Fruit fly (Drosophila melanogaster) whole organism, embryonic: ENCODE data around the gene Shaw.

Source experiments
- Asciz ChIP-seq: fragments of 200-800 bp; sonication (Bioruptor generic); optimal IDR thresholded peaks from 2 replicates; lab custom pipeline; 2017; ENCODE audit warnings: missing biosample characterization, mild to moderate bottlenecking, missing genetic modification characterization, missing genetic modification reagents
- Atf3 ChIP-seq: fragments of 200-800 bp; sonication (Bioruptor generic); optimal IDR thresholded peaks from 3 replicates; lab custom pipeline; 2016; ENCODE audit warnings: missing biosample characterization, missing genetic modification characterization
- CG11560 ChIP-seq: fragments of 200-800 bp; sonication (Bioruptor generic); IDR thresholded peaks from 3 replicates; pipeline ENCODE4 v1.3.6; 2022; ENCODE audit warnings: missing biosample characterization, missing genetic modification characterization
- CG12391 ChIP-seq: fragments of 200-800 bp; sonication (Bioruptor generic); optimal IDR thresholded peaks from 3 replicates; lab custom pipeline; 2018; ENCODE audit warnings: missing biosample characterization, mild to moderate bottlenecking, missing genetic modification characterization, moderate library complexity
- CG13123 ChIP-seq: fragments of 200-800 bp; sonication (Bioruptor generic); optimal IDR thresholded peaks from 2 replicates; lab custom pipeline; 2016; ENCODE audit warnings: missing biosample characterization, missing genetic modification characterization
- CG13775 ChIP-seq: fragments of 200-800 bp; sonication (Bioruptor generic); optimal IDR thresholded peaks from 3 replicates; lab custom pipeline; 2017; ENCODE audit warnings: missing biosample characterization, mild to moderate bottlenecking, missing genetic modification characterization
- CG16815 ChIP-seq: fragments of 200-800 bp; sonication (Bioruptor generic); optimal IDR thresholded peaks from 3 replicates; lab custom pipeline; 2017; ENCODE audit warnings: missing biosample characterization, mild to moderate bottlenecking, missing genetic modification characterization
- CG17328 ChIP-seq: fragments of 200-800 bp; sonication (Bioruptor generic); IDR thresholded peaks from 2 replicates; pipeline ENCODE4 v1.3.6; 2022; ENCODE audit warnings: missing biosample characterization, missing genetic modification characterization
- CG18599 ChIP-seq: fragments of 200-800 bp; sonication (Bioruptor generic); optimal IDR thresholded peaks from 3 replicates; lab custom pipeline; 2017; ENCODE audit warnings: missing biosample characterization, missing genetic modification characterization, mild to moderate bottlenecking, moderate library complexity, missing genetic modification reagents
- CG30403 ChIP-seq: fragments of 200-800 bp; sonication (Bioruptor generic); optimal IDR thresholded peaks from 3 replicates; lab custom pipeline; 2016; ENCODE audit warnings: missing biosample characterization, missing genetic modification characterization
- CG31224 ChIP-seq: fragments of 200-800 bp; sonication (Bioruptor generic); IDR thresholded peaks from 2 replicates; pipeline ENCODE4 v1.3.6; 2022; ENCODE audit warnings: missing biosample characterization, missing genetic modification characterization
- CG3407 ChIP-seq: fragments of 200-800 bp; sonication (Bioruptor generic); optimal IDR thresholded peaks from 2 replicates; lab custom pipeline; 2018; ENCODE audit warnings: missing biosample characterization, mild to moderate bottlenecking, missing genetic modification characterization
- CG5245 ChIP-seq: fragments of 200-800 bp; sonication (Bioruptor generic); optimal IDR thresholded peaks from 3 replicates; lab custom pipeline; 2016; ENCODE audit warnings: missing biosample characterization, missing genetic modification characterization
- CG6254 ChIP-seq: fragments of 200-800 bp; sonication (Bioruptor generic); optimal IDR thresholded peaks from 3 replicates; lab custom pipeline; 2017; ENCODE audit warnings: mild to moderate bottlenecking, missing biosample characterization, missing genetic modification reagents, missing genetic modification characterization
- CG8089 ChIP-seq: fragments of 200-800 bp; sonication (Bioruptor generic); optimal IDR thresholded peaks from 3 replicates; lab custom pipeline; 2016; ENCODE audit warnings: missing biosample characterization, missing genetic modification characterization
- CG8924 ChIP-seq: fragments of 200-800 bp; optimal IDR thresholded peaks from 3 replicates; lab custom pipeline; 2019; ENCODE audit warnings: missing biosample characterization, mild to moderate bottlenecking, missing genetic modification characterization, moderate library complexity
- Camta ChIP-seq: fragments of 200-800 bp; sonication (Bioruptor generic); optimal IDR thresholded peaks from 2 replicates; lab custom pipeline; 2016; ENCODE audit warnings: missing biosample characterization, missing genetic modification characterization
- Chrac-16 ChIP-seq: fragments of 200-800 bp; sonication (Bioruptor generic); optimal IDR thresholded peaks from 3 replicates; lab custom pipeline; 2016; ENCODE audit warnings: missing biosample characterization, missing genetic modification characterization
- D ChIP-seq, 2 experiments: fragments of 200-800 bp in 1 of 2; fragments of >200 bp in 1 of 2; sonication (Bioruptor generic) in 1 of 2; optimal IDR thresholded peaks; 2 replicates in 1 of 2; 3 replicates in 1 of 2; lab custom pipeline; 2017; ENCODE audit warnings: mild to moderate bottlenecking in 1 of 2, missing biosample characterization in 1 of 2, missing genetic modification characterization in 1 of 2, missing genetic modification reagents in 1 of 2
- D19B ChIP-seq: fragments of 200-800 bp; sonication (Bioruptor generic); optimal IDR thresholded peaks from 2 replicates; lab custom pipeline; 2017; ENCODE audit warnings: missing biosample characterization, mild to moderate bottlenecking, missing genetic modification characterization
- Drgx ChIP-seq: fragments of 200-800 bp; sonication (Bioruptor generic); IDR thresholded peaks from 2 replicates; pipeline ENCODE4 v1.3.6; 2022; ENCODE audit warnings: missing biosample characterization, missing genetic modification characterization
- E2f2 ChIP-seq: fragments of 200-800 bp; sonication (Bioruptor generic); IDR thresholded peaks from 2 replicates; pipeline ENCODE4 v1.3.6; 2022; ENCODE audit warnings: missing biosample characterization, missing genetic modification characterization
- Hey ChIP-seq: fragments of 200-800 bp; sonication (Bioruptor generic); optimal IDR thresholded peaks from 3 replicates; lab custom pipeline; 2018; ENCODE audit warnings: missing biosample characterization, mild to moderate bottlenecking, missing genetic modification characterization
- Mes4 ChIP-seq: fragments of 200-800 bp; sonication (Bioruptor generic); optimal IDR thresholded peaks from 2 replicates; lab custom pipeline; 2016; ENCODE audit warnings: missing biosample characterization, missing genetic modification characterization
- NC2β ChIP-seq: fragments of 200-800 bp; sonication (Bioruptor generic); optimal IDR thresholded peaks from 2 replicates; lab custom pipeline; 2016; ENCODE audit warnings: missing biosample characterization, missing genetic modification characterization
- Sox102F ChIP-seq: fragments of 200-800 bp; sonication (Bioruptor generic); optimal IDR thresholded peaks from 2 replicates; lab custom pipeline; 2018; ENCODE audit warnings: missing biosample characterization, mild to moderate bottlenecking, missing genetic modification characterization, moderate library complexity
- ab ChIP-seq: fragments of 200-800 bp; sonication (Bioruptor generic); optimal IDR thresholded peaks from 2 replicates; lab custom pipeline; 2016; ENCODE audit warnings: missing biosample characterization, missing genetic modification characterization
- dpn ChIP-seq, 2 experiments: fragments of 200-800 bp; sonication (Bioruptor generic); optimal IDR thresholded peaks; 3 replicates each; lab custom pipeline; 2016; ENCODE audit warnings: missing biosample characterization in 2 of 2, missing genetic modification characterization in 2 of 2
- dysf ChIP-seq: fragments of 200-800 bp; sonication (Bioruptor generic); IDR thresholded peaks from 3 replicates; pipeline ENCODE4 v1.3.6; 2022; ENCODE audit warnings: missing biosample characterization, missing genetic modification characterization
- emc ChIP-seq: fragments of 200-800 bp; sonication (Bioruptor generic); optimal IDR thresholded peaks from 2 replicates; lab custom pipeline; 2016; ENCODE audit warnings: missing biosample characterization, missing genetic modification characterization
- fd3F ChIP-seq: fragments of 200-800 bp; sonication (Bioruptor generic); optimal IDR thresholded peaks from 2 replicates; lab custom pipeline; 2018; ENCODE audit warnings: missing biosample characterization, mild to moderate bottlenecking, missing genetic modification characterization, moderate library complexity
- gcm2 ChIP-seq: fragments of 200-800 bp; sonication (Bioruptor generic); optimal IDR thresholded peaks from 2 replicates; lab custom pipeline; 2016; ENCODE audit warnings: missing biosample characterization, missing genetic modification characterization
- gem ChIP-seq: fragments of 200-800 bp; sonication (Bioruptor generic); optimal IDR thresholded peaks from 2 replicates; lab custom pipeline; 2019; ENCODE audit warnings: missing biosample characterization, mild to moderate bottlenecking, missing genetic modification characterization, moderate library complexity
- inv ChIP-seq: fragments of 200-800 bp; sonication (Bioruptor generic); IDR thresholded peaks from 2 replicates; pipeline ENCODE4 v1.3.6; 2022; ENCODE audit warnings: missing biosample characterization, missing genetic modification characterization; ENCODE audit not compliant: partially characterized antibody
- lmd ChIP-seq: fragments of 200-800 bp; sonication (Bioruptor generic); IDR thresholded peaks from 2 replicates; pipeline ENCODE4 v1.3.6; 2022; ENCODE audit warnings: missing biosample characterization, missing genetic modification characterization
- nom ChIP-seq: fragments of 200-800 bp; sonication (Bioruptor generic); optimal IDR thresholded peaks from 2 replicates; lab custom pipeline; 2017; ENCODE audit warnings: missing biosample characterization, missing genetic modification characterization, mild to moderate bottlenecking, moderate library complexity, missing genetic modification reagents
- oc ChIP-seq: fragments of 200-800 bp; sonication (Bioruptor generic); optimal IDR thresholded peaks from 2 replicates; lab custom pipeline; 2018; ENCODE audit warnings: missing biosample characterization, mild to moderate bottlenecking, missing genetic modification characterization, moderate library complexity
- pan ChIP-seq, 4 experiments: fragments of >200 bp in 3 of 4; fragments of 200-800 bp in 1 of 4; sonication (Bioruptor generic) in 1 of 4; optimal IDR thresholded peaks in 3 of 4; IDR thresholded peaks in 1 of 4; 2 replicates each; pipeline versions ENCODE4 v1.3.6 to Lab custom; 2017 to 2022; ENCODE audit warnings: missing biosample characterization in 2 of 4, missing genetic modification characterization in 2 of 4, mixed read lengths in 1 of 4
- pzg ChIP-seq: fragments of 200-800 bp; sonication (Bioruptor generic); optimal IDR thresholded peaks from 3 replicates; lab custom pipeline; 2018; ENCODE audit warnings: missing biosample characterization, mild to moderate bottlenecking, missing genetic modification characterization, moderate library complexity
- sd ChIP-seq: fragments of 200-800 bp; sonication (Bioruptor generic); optimal IDR thresholded peaks from 3 replicates; lab custom pipeline; 2018; ENCODE audit warnings: missing biosample characterization, mild to moderate bottlenecking, missing genetic modification characterization, moderate library complexity
- sens ChIP-seq: fragments of 200-800 bp; sonication (Bioruptor generic); peaks from one replicate; lab custom pipeline; 2016; ENCODE audit warnings: missing biosample characterization, missing genetic modification characterization
- sens-2 ChIP-seq: fragments of 200-800 bp; sonication (Bioruptor generic); IDR thresholded peaks from 2 replicates; pipeline ENCODE4 v1.3.6; 2022; ENCODE audit warnings: missing biosample characterization, missing genetic modification characterization
- sisA ChIP-seq: fragments of 200-800 bp; sonication (Bioruptor generic); IDR thresholded peaks from 2 replicates; pipeline ENCODE4 v1.3.6; 2022; ENCODE audit warnings: missing biosample characterization, missing genetic modification characterization
- sug ChIP-seq: fragments of 200-800 bp; optimal IDR thresholded peaks from 2 replicates; lab custom pipeline; 2019; ENCODE audit warnings: missing biosample characterization, mild to moderate bottlenecking, missing genetic modification characterization, moderate library complexity
- tgo ChIP-seq: fragments of 200-800 bp; sonication (Bioruptor generic); IDR thresholded peaks from 3 replicates; pipeline ENCODE4 v1.3.6; 2022; ENCODE audit warnings: missing biosample characterization, missing genetic modification characterization
- trh ChIP-seq: fragments of 200-800 bp; sonication (Bioruptor generic); optimal IDR thresholded peaks from 2 replicates; lab custom pipeline; 2016; ENCODE audit warnings: missing biosample characterization, missing genetic modification characterization
- vfl ChIP-seq: fragments of 200-800 bp; sonication (Bioruptor generic); optimal IDR thresholded peaks from 2 replicates; lab custom pipeline; 2016; ENCODE audit warnings: missing biosample characterization, missing genetic modification characterization
- zen ChIP-seq: fragments of 200-800 bp; sonication (Bioruptor generic); optimal IDR thresholded peaks from 3 replicates; lab custom pipeline; 2018; ENCODE audit warnings: missing biosample characterization, mild to moderate bottlenecking, missing genetic modification characterization, moderate library complexity

Gene Shaw

DNA sequence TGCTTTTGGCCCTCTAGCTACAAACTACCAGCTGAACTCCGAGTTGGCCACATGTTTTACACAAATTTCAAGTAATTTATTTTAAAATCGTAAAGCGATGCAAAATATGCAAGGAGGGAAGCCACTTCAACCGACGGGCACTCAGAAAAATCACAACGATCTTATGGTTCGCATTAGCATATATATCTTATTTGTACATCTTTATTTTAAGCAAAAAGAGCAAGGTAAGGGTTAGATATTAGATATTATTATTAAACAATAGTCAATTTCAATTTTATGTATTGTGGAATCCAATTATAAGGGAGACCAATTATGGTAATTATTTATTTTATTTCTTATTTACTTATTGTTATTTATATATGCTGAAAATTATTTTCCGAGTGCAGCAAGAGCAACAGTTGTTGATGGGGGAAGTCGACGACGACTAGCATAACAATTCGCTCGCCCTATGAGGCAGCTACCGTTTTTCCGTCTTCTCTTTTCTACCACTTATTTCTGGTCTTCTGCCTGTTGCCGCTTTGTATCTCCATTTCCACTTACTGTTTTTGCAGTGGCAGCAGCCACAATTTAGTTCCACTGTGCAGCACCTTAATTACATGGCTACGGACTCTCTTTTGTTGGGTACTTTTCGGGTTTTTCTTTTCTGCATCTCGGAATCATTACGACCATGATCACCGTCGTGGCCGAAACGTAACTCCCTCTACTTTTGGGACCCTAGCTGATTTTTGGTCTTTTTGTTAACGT lies 51.9 kb downstream of the Shaw start (continued):
- TF ChIP-seq E2f2 (GFP tag; lab: Robert Waterston, UW), result peak; percentile 20; the same call in 1 of the 2 replicates
- peak; percentile 79 for TF ChIP-seq Sox102F (GFP tag; lab: Kevin White, UChicago)
- TF ChIP-seq Camta (GFP tag; lab: Kevin White, UChicago), result no peak
- peak; percentile 37 for TF ChIP-seq CG13775 (GFP tag; lab: Kevin White, UChicago)
- no peak for TF ChIP-seq vfl
- peak; percentile 2 for TF ChIP-seq gcm2 (GFP tag; lab: Kevin White, UChicago)
- peak; percentile 14; the same call in 1 of the 2 replicates for TF ChIP-seq sisA (GFP tag; lab: Robert Waterston, UW)
- peak; percentile 52 for TF ChIP-seq zen (tag; lab: Kevin White, UChicago)
- peak; percentile 60 for TF ChIP-seq Asciz (GFP tag; lab: Kevin White, UChicago)
- peak; percentile 46 for TF ChIP-seq CG3407 (GFP tag; lab: Kevin White, UChicago)
- peak; percentile 39; the same call in 1 of the 2 replicates for TF ChIP-seq CG31224 (GFP tag; lab: Robert Waterston, UW)
- TF ChIP-seq Atf3 (GFP tag; lab: Kevin White, UChicago), result no peak
- TF ChIP-seq CG12391 (tag; lab: Kevin White, UChicago), result peak; percentile 77
- TF ChIP-seq fd3F, result no peak
- TF ChIP-seq CG8089 (GFP tag; lab: Kevin White, UChicago), result no peak
- peak; percentile 21 for TF ChIP-seq sd
- 0 out of 3 replicates have a peak, but pooled peaks have one; percentile 46 for TF ChIP-seq dysf (GFP tag; lab: Robert Waterston, UW)
- TF ChIP-seq nom (GFP tag; lab: Kevin White, UChicago), result peak; percentile 52
- TF ChIP-seq inv (GFP tag; lab: Robert Waterston, UW), result no peak
- no peak for TF ChIP-seq sens-2 (GFP tag; lab: Robert Waterston, UW)
- TF ChIP-seq Hey (tag; lab: Kevin White, UChicago), result no peak
- TF ChIP-seq Drgx (GFP tag; lab: Robert Waterston, UW), result 0 out of 2 replicates have a peak, but pooled peaks have one; percentile 27
- TF ChIP-seq dpn (GFP tag; optimal IDR thresholded peaks at IDR 0.05; lab: Kevin White, UChicago), result peak in 1 of 2 experiments; percentile 1
- no peak for TF ChIP-seq sug
- no peak for TF ChIP-seq CG13123 (GFP tag; lab: Kevin White, UChicago)
- TF ChIP-seq D19B (GFP tag; lab: Kevin White, UChicago), result no peak
- TF ChIP-seq pan (optimal IDR thresholded peaks at IDR 0.05; lab: Kevin White, UChicago), result no peak
- TF ChIP-seq pan (GFP tag; optimal IDR thresholded peaks at IDR 0.05 in 1 of 2, IDR thresholded peaks at IDR 0.05 in 1 of 2), result peak in 1 of 2 experiments; percentile 6
- no peak for TF ChIP-seq trh (GFP tag; lab: Kevin White, UChicago)
- TF ChIP-seq tgo (GFP tag; lab: Robert Waterston, UW), result peak; percentile 46; the same call in 2 of the 3 replicates
- TF ChIP-seq CG16815 (GFP tag; lab: Kevin White, UChicago), result peak; percentile 3
- TF ChIP-seq NC2β (GFP tag; lab: Kevin White, UChicago), result no peak
- TF ChIP-seq emc, result no peak
- TF ChIP-seq CG18599 (GFP tag; lab: Kevin White, UChicago), result no peak
- no peak; the same call in 1 of the 2 replicates for TF ChIP-seq CG17328 (GFP tag; lab: Robert Waterston, UW)
- no peak; the same call in 1 of the 2 replicates for TF ChIP-seq lmd (GFP tag; lab: Robert Waterston, UW)
- no peak for TF ChIP-seq pzg (GFP tag; lab: Kevin White, UChicago)
- peak; percentile 23 for TF ChIP-seq Chrac-16
- TF ChIP-seq CG30403 (GFP tag; lab: Kevin White, UChicago), result peak; percentile 51
- no peak for TF ChIP-seq ab (GFP tag; lab: Kevin White, UChicago)
- TF ChIP-seq CG11560 (tag; lab: Robert Waterston, UW), result no peak
- TF ChIP-seq CG8924 (tag; lab: Kevin White, UChicago), result peak; percentile 80
- TF ChIP-seq Mes4 (GFP tag; lab: Kevin White, UChicago), result no peak
- TF ChIP-seq CG6254 (GFP tag; lab: Kevin White, UChicago), result peak; percentile 31
- no peak for TF ChIP-seq D (optimal IDR thresholded peaks at IDR 0.05; lab: Kevin White, UChicago)
- peak; percentile 56 for TF ChIP-seq D (GFP tag; optimal IDR thresholded peaks at IDR 0.05; lab: Kevin White, UChicago)
- peak; percentile 83 for TF ChIP-seq gem (tag; lab: Kevin White, UChicago)
- peak; percentile 27 for TF ChIP-seq oc (tag; lab: Kevin White, UChicago)
- peak; percentile 77 for TF ChIP-seq sens (GFP tag; lab: Kevin White, UChicago)
- TF ChIP-seq CG5245 (GFP tag; lab: Kevin White, UChicago), result peak; percentile 11
